Fruit fly (Drosophila melanogaster) whole organism, prepupa: ENCODE results near the gene CG16959.
A peak's percentile ranks its signal among the peaks of the same experiment; 100 is the strongest.

ENCODE experiments used
- Blimp-1 ChIP-seq: fragments of 200-800 bp; sonication (Bioruptor generic); optimal IDR thresholded peaks from 3 replicates; lab custom pipeline; 2017; ENCODE audit warnings: missing biosample characterization, missing genetic modification characterization, mild to moderate bottlenecking, moderate library complexity, missing genetic modification reagents
- CG10631 ChIP-seq: fragments of 200-800 bp; sonication (Bioruptor generic); optimal IDR thresholded peaks from 2 replicates; lab custom pipeline; 2016; ENCODE audit warnings: missing biosample characterization, missing genetic modification characterization
- CG10669 ChIP-seq: fragments of 200-800 bp; sonication (Bioruptor generic); optimal IDR thresholded peaks from 3 replicates; lab custom pipeline; 2018; ENCODE audit warnings: missing biosample characterization, mild to moderate bottlenecking, missing genetic modification characterization, moderate library complexity
- CG11294 ChIP-seq: fragments of 200-800 bp; sonication (Bioruptor generic); IDR thresholded peaks from 2 replicates; pipeline ENCODE4 v1.3.6; 2022; ENCODE audit warnings: missing biosample characterization, missing genetic modification characterization
- CG11762 ChIP-seq: fragments of 200-800 bp; sonication (Bioruptor generic); optimal IDR thresholded peaks from 3 replicates; lab custom pipeline; 2016; ENCODE audit warnings: missing biosample characterization, missing genetic modification characterization; ENCODE audit not compliant: insufficient read depth
- CG11902 ChIP-seq: fragments of 200-800 bp; sonication (Bioruptor generic); optimal IDR thresholded peaks from 3 replicates; lab custom pipeline; 2016; ENCODE audit warnings: missing biosample characterization, missing genetic modification characterization
- CG15336 ChIP-seq: fragments of 200-800 bp; sonication (Bioruptor generic); IDR thresholded peaks from 2 replicates; pipeline ENCODE4 v1.3.6; 2022; ENCODE audit warnings: missing biosample characterization, missing genetic modification characterization
- CG1621 ChIP-seq: fragments of 200-800 bp; sonication (Bioruptor generic); optimal IDR thresholded peaks from 3 replicates; lab custom pipeline; 2018; ENCODE audit warnings: missing biosample characterization, mild to moderate bottlenecking, missing genetic modification characterization
- CG16779 ChIP-seq: fragments of 200-800 bp; sonication (Bioruptor generic); optimal IDR thresholded peaks from 3 replicates; lab custom pipeline; 2017; ENCODE audit warnings: missing biosample characterization, mild to moderate bottlenecking, missing genetic modification characterization
- CG3032 ChIP-seq: fragments of 200-800 bp; optimal IDR thresholded peaks from 2 replicates; lab custom pipeline; 2019; ENCODE audit warnings: missing biosample characterization, mild to moderate bottlenecking, missing genetic modification characterization, moderate library complexity
- CG32006 ChIP-seq: fragments of 200-800 bp; sonication (Bioruptor generic); optimal IDR thresholded peaks from 3 replicates; lab custom pipeline; 2017; ENCODE audit warnings: missing biosample characterization, mild to moderate bottlenecking, missing genetic modification characterization
- CG4318 ChIP-seq: fragments of 200-800 bp; sonication (Bioruptor generic); optimal IDR thresholded peaks from 3 replicates; lab custom pipeline; 2017; ENCODE audit warnings: missing biosample characterization, mild to moderate bottlenecking, missing genetic modification characterization
- CG6792 ChIP-seq: fragments of 200-800 bp; sonication (Bioruptor generic); optimal IDR thresholded peaks from 3 replicates; lab custom pipeline; 2016; ENCODE audit warnings: missing biosample characterization, missing genetic modification characterization
- CG6808 ChIP-seq: fragments of 200-800 bp; sonication (Bioruptor generic); optimal IDR thresholded peaks from 3 replicates; lab custom pipeline; 2017; ENCODE audit warnings: missing biosample characterization, missing genetic modification characterization, mild to moderate bottlenecking, moderate library complexity, missing genetic modification reagents
- CG6854 ChIP-seq: fragments of 200-800 bp; sonication (Bioruptor generic); optimal IDR thresholded peaks from 2 replicates; lab custom pipeline; 2017; ENCODE audit warnings: missing biosample characterization, mild to moderate bottlenecking, missing genetic modification characterization
- CG7368 ChIP-seq: fragments of 200-800 bp; sonication (Bioruptor generic); optimal IDR thresholded peaks from 3 replicates; lab custom pipeline; 2016; ENCODE audit warnings: missing biosample characterization, missing genetic modification characterization
- CG8319 ChIP-seq: fragments of 200-800 bp; sonication (Bioruptor generic); optimal IDR thresholded peaks from 3 replicates; lab custom pipeline; 2016; ENCODE audit warnings: missing biosample characterization, missing genetic modification characterization
- CG9139 ChIP-seq: fragments of 200-800 bp; sonication (Bioruptor generic); optimal IDR thresholded peaks from 3 replicates; lab custom pipeline; 2017; ENCODE audit warnings: missing biosample characterization, mild to moderate bottlenecking, missing genetic modification characterization
- Eip75B ChIP-seq: fragments of 200-800 bp; sonication (Bioruptor generic); optimal IDR thresholded peaks from 3 replicates; lab custom pipeline; 2016; ENCODE audit warnings: missing biosample characterization, missing genetic modification characterization
- Eip78C ChIP-seq: fragments of 200-800 bp; sonication (Bioruptor generic); peaks from one replicate; lab custom pipeline; 2016; ENCODE audit warnings: missing biosample characterization, missing genetic modification characterization
- Eip93F ChIP-seq: fragments of 200-800 bp; sonication (Bioruptor generic); optimal IDR thresholded peaks from 2 replicates; lab custom pipeline; 2016; ENCODE audit warnings: missing biosample characterization, mild to moderate bottlenecking, missing genetic modification characterization
- Ets21C ChIP-seq: fragments of 200-800 bp; sonication (Bioruptor generic); optimal IDR thresholded peaks from 3 replicates; lab custom pipeline; 2016; ENCODE audit warnings: missing biosample characterization, missing genetic modification characterization
- Ets96B ChIP-seq: fragments of 200-800 bp; optimal IDR thresholded peaks from 2 replicates; lab custom pipeline; 2019; ENCODE audit warnings: missing biosample characterization, mild to moderate bottlenecking, missing genetic modification characterization, moderate library complexity
- Gug ChIP-seq: fragments of 200-800 bp; sonication (Bioruptor generic); IDR thresholded peaks from 2 replicates; pipeline ENCODE4 v1.3.6; 2022; ENCODE audit warnings: missing biosample characterization, missing genetic modification characterization
- Hr39 ChIP-seq: fragments of 200-800 bp; sonication (Bioruptor generic); optimal IDR thresholded peaks from 2 replicates; lab custom pipeline; 2016; ENCODE audit warnings: missing biosample characterization, missing genetic modification characterization
- Hr4 ChIP-seq: fragments of 200-800 bp; sonication (Bioruptor generic); optimal IDR thresholded peaks from 3 replicates; lab custom pipeline; 2016; ENCODE audit warnings: missing biosample characterization, missing genetic modification characterization
- Lpt ChIP-seq: fragments of 200-800 bp; sonication (Bioruptor generic); optimal IDR thresholded peaks from 3 replicates; lab custom pipeline; 2016; ENCODE audit warnings: missing biosample characterization, missing genetic modification characterization
- Met ChIP-seq: fragments of 200-800 bp; sonication (Bioruptor generic); optimal IDR thresholded peaks from 3 replicates; lab custom pipeline; 2016; ENCODE audit warnings: missing biosample characterization, missing genetic modification characterization
- Sox102F ChIP-seq: fragments of 200-800 bp; sonication (Bioruptor generic); optimal IDR thresholded peaks from 2 replicates; lab custom pipeline; 2016; ENCODE audit warnings: missing biosample characterization, mild to moderate bottlenecking, missing genetic modification characterization
- Sox14 ChIP-seq: fragments of 200-800 bp; sonication (Bioruptor generic); optimal IDR thresholded peaks from 3 replicates; lab custom pipeline; 2016; ENCODE audit warnings: missing biosample characterization, missing genetic modification characterization
- achi ChIP-seq: fragments of 200-800 bp; sonication (Bioruptor generic); optimal IDR thresholded peaks from 3 replicates; lab custom pipeline; 2016; ENCODE audit warnings: missing biosample characterization, missing genetic modification characterization
- acj6 ChIP-seq: fragments of 200-800 bp; sonication (Bioruptor generic); optimal IDR thresholded peaks from 3 replicates; lab custom pipeline; 2016; ENCODE audit warnings: missing biosample characterization, missing genetic modification characterization
- cyc ChIP-seq: fragments of 200-800 bp; sonication (Bioruptor generic); optimal IDR thresholded peaks from 3 replicates; lab custom pipeline; 2016; ENCODE audit warnings: missing biosample characterization, missing genetic modification characterization
- dac ChIP-seq: fragments of 200-800 bp; sonication (Bioruptor generic); optimal IDR thresholded peaks from 2 replicates; lab custom pipeline; 2017; ENCODE audit warnings: missing biosample characterization, mild to moderate bottlenecking, missing genetic modification characterization
- dsx ChIP-seq: fragments of 200-800 bp; optimal IDR thresholded peaks from 3 replicates; lab custom pipeline; 2019; ENCODE audit warnings: missing biosample characterization, mild to moderate bottlenecking, missing genetic modification characterization, moderate library complexity; ENCODE audit not compliant: poor library complexity, severe bottlenecking
- eg ChIP-seq: fragments of 200-800 bp; sonication (Bioruptor generic); IDR thresholded peaks from 3 replicates; pipeline ENCODE4 v1.3.6; 2022; ENCODE audit warnings: missing biosample characterization, missing genetic modification characterization
- esn ChIP-seq: fragments of 200-800 bp; sonication (Bioruptor generic); optimal IDR thresholded peaks from 2 replicates; lab custom pipeline; 2016; ENCODE audit warnings: missing biosample characterization, mild to moderate bottlenecking, missing genetic modification characterization, moderate library complexity
- lz ChIP-seq: fragments of 200-800 bp; sonication (Bioruptor generic); optimal IDR thresholded peaks from 3 replicates; lab custom pipeline; 2016; ENCODE audit warnings: missing biosample characterization, missing genetic modification characterization
- net ChIP-seq: fragments of 200-800 bp; sonication (Bioruptor generic); optimal IDR thresholded peaks from 3 replicates; lab custom pipeline; 2016; ENCODE audit warnings: missing biosample characterization, missing genetic modification characterization
- salr ChIP-seq, 2 experiments: fragments of 200-800 bp; sonication (Bioruptor generic); optimal IDR thresholded peaks; 3 replicates each; lab custom pipeline; 2016 to 2018; ENCODE audit warnings: missing biosample characterization in 2 of 2, missing genetic modification characterization in 2 of 2, mild to moderate bottlenecking in 1 of 2
- spab ChIP-seq: fragments of 200-800 bp; sonication (Bioruptor generic); optimal IDR thresholded peaks from 2 replicates; lab custom pipeline; 2017; ENCODE audit warnings: missing biosample characterization, mild to moderate bottlenecking, missing genetic modification characterization, missing genetic modification reagents
- ss ChIP-seq, 2 experiments: fragments of 200-800 bp; sonication (Bioruptor generic); optimal IDR thresholded peaks; 2 replicates in 1 of 2; 3 replicates in 1 of 2; lab custom pipeline; 2017 to 2018; ENCODE audit warnings: mild to moderate bottlenecking in 2 of 2, missing biosample characterization in 2 of 2, missing genetic modification characterization in 2 of 2, moderate library complexity in 1 of 2
- svp ChIP-seq: fragments of 200-800 bp; sonication (Bioruptor generic); peaks from one replicate; lab custom pipeline; 2016; ENCODE audit warnings: missing biosample characterization, missing genetic modification characterization
- topi ChIP-seq: fragments of 200-800 bp; sonication (Bioruptor generic); optimal IDR thresholded peaks from 3 replicates; lab custom pipeline; 2016; ENCODE audit warnings: missing biosample characterization, missing genetic modification characterization

Gene CG16959

dm6 chr3L:15104849-15105555 is 20.1 kb downstream of the CG16959 start (continued):
- peak; percentile 88 for TF ChIP-seq Eip93F (GFP tag; lab: Kevin White, UChicago)
- TF ChIP-seq salr (GFP tag; optimal IDR thresholded peaks at IDR 0.05; lab: Kevin White, UChicago), result peak; percentile 78 to 90
- TF ChIP-seq Lpt (GFP tag; lab: Kevin White, UChicago), result peak; percentile 79
- TF ChIP-seq CG10631 (GFP tag; lab: Kevin White, UChicago), result peak; percentile 91
- peak; percentile 93 for TF ChIP-seq CG6792 (GFP tag; lab: Kevin White, UChicago)
- peak; percentile 93 for TF ChIP-seq topi (GFP tag; lab: Kevin White, UChicago)
- TF ChIP-seq lz (GFP tag; lab: Kevin White, UChicago), result peak; percentile 95
- TF ChIP-seq CG7368 (GFP tag; lab: Kevin White, UChicago), result peak; percentile 73
- peak; percentile 95 for TF ChIP-seq esn
- TF ChIP-seq CG3032 (tag; lab: Kevin White, UChicago), result peak; percentile 90
- peak; percentile 100 for TF ChIP-seq CG6854 (GFP tag; lab: Kevin White, UChicago)
- peak; percentile 96 for TF ChIP-seq svp (GFP tag; lab: Kevin White, UChicago)
- peak; percentile 93 for TF ChIP-seq CG4318 (GFP tag; lab: Kevin White, UChicago)
- peak; percentile 90 for TF ChIP-seq Ets96B (tag; lab: Kevin White, UChicago)
- TF ChIP-seq CG15336 (GFP tag; lab: Robert Waterston, UW), result peak; percentile 94
- TF ChIP-seq achi (GFP tag; lab: Kevin White, UChicago), result peak; percentile 92
- peak; percentile 87 for TF ChIP-seq CG10669
- TF ChIP-seq Gug (GFP tag; lab: Robert Waterston, UW), result peak; percentile 87
- peak; percentile 91 for TF ChIP-seq CG6808 (GFP tag; lab: Kevin White, UChicago)
- peak; percentile 97 for TF ChIP-seq Hr4 (GFP tag; lab: Kevin White, UChicago)
- TF ChIP-seq CG11902 (GFP tag; lab: Kevin White, UChicago), result peak; percentile 91
- peak; percentile 95 for TF ChIP-seq Hr39 (GFP tag; lab: Kevin White, UChicago)
- no peak for TF ChIP-seq Blimp-1
- TF ChIP-seq dac, result peak; percentile 87
- peak; percentile 83 for TF ChIP-seq CG11294

- TF ChIP-seq net (GFP tag; lab: Kevin White, UChicago), result peak; percentile 42
- TF ChIP-seq CG6854 (GFP tag; lab: Kevin White, UChicago), result peak; percentile 99
- TF ChIP-seq lz (GFP tag; lab: Kevin White, UChicago), result no peak
- no peak for TF ChIP-seq CG11762 (GFP tag; lab: Kevin White, UChicago)
- TF ChIP-seq Lpt (GFP tag; lab: Kevin White, UChicago), result peak; percentile 37
- no peak for TF ChIP-seq CG16779 (tag; lab: Kevin White, UChicago)
- TF ChIP-seq Hr39 (GFP tag; lab: Kevin White, UChicago), result no peak
- TF ChIP-seq CG10631 (GFP tag; lab: Kevin White, UChicago), result no peak
- no peak for TF ChIP-seq cyc (GFP tag; lab: Kevin White, UChicago)
- no peak for TF ChIP-seq spab (GFP tag; lab: Kevin White, UChicago)
- TF ChIP-seq Blimp-1, result peak; percentile 2
- TF ChIP-seq CG15336 (GFP tag; lab: Robert Waterston, UW), result no peak
- TF ChIP-seq Gug (GFP tag; lab: Robert Waterston, UW), result peak; percentile 19; the same call in 1 of the 2 replicates
- TF ChIP-seq Sox14 (GFP tag; lab: Kevin White, UChicago), result no peak
- no peak for TF ChIP-seq dsx (GFP tag; lab: Kevin White, UChicago)
- no peak for TF ChIP-seq CG11294
- peak; percentile 2 for TF ChIP-seq CG3032 (tag; lab: Kevin White, UChicago)
- TF ChIP-seq Sox102F, result no peak
- TF ChIP-seq ss (GFP tag; optimal IDR thresholded peaks at IDR 0.05; lab: Kevin White, UChicago), result peak; percentile 26 to 76
- TF ChIP-seq CG8319, result no peak
- TF ChIP-seq Eip93F (GFP tag; lab: Kevin White, UChicago), result no peak
- no peak for TF ChIP-seq acj6 (GFP tag; lab: Kevin White, UChicago)
- peak; percentile 72 for TF ChIP-seq svp (GFP tag; lab: Kevin White, UChicago)
- TF ChIP-seq Eip78C (GFP tag; lab: Kevin White, UChicago), result peak; percentile 49
- peak; percentile 19 for TF ChIP-seq CG1621 (tag; lab: Kevin White, UChicago)
- no peak for TF ChIP-seq CG32006
- 0 out of 3 replicates have a peak, but pooled peaks have one; percentile 30 for TF ChIP-seq eg (GFP tag; lab: Robert Waterston, UW)
- TF ChIP-seq Ets21C, result no peak
- TF ChIP-seq Eip75B (GFP tag; lab: Kevin White, UChicago), result peak; percentile 10
- TF ChIP-seq salr (GFP tag; optimal IDR thresholded peaks at IDR 0.05; lab: Kevin White, UChicago), result peak in 1 of 2 experiments; percentile 1
- peak; percentile 8 for TF ChIP-seq CG9139 (GFP tag; lab: Kevin White, UChicago)
- TF ChIP-seq Met (GFP tag; lab: Kevin White, UChicago), result peak; percentile 17
- TF ChIP-seq CG10669, result no peak
These were observed 20.9 kb downstream of the CG16959 start for dm6 chr3L:15103988-15104848.
